Worm (Caenorhabditis elegans) whole organism, L2 larva: ENCODE results near the gene mrpl-2.
A peak's percentile ranks its signal among the peaks of the same experiment; 100 is the strongest.

ENCODE experiments used
- R02D3.7 ChIP-seq: fragments of 150-350 bp; optimal IDR thresholded peaks from 2 replicates; lab custom pipeline; 2014; ENCODE audit warnings: missing biosample characterization, missing genetic modification characterization
- Y55F3AM.14 ChIP-seq: fragments of 200-800 bp; sonication (Bioruptor generic); optimal IDR thresholded peaks from 2 replicates; lab custom pipeline; 2018; ENCODE audit warnings: mild to moderate bottlenecking, missing genetic modification characterization, missing compliant biosample characterization
- alr-1 ChIP-seq: fragments of 150-350 bp; optimal IDR thresholded peaks from 2 replicates; lab custom pipeline; 2014; ENCODE audit warnings: missing biosample characterization, missing genetic modification characterization
- aly-2 ChIP-seq: fragments of 150-350 bp; optimal IDR thresholded peaks from 2 replicates; lab custom pipeline; 2014; ENCODE audit warnings: missing biosample characterization, missing genetic modification characterization
- blmp-1 ChIP-seq: sonication (generic microtip); optimal IDR thresholded peaks from 2 replicates; lab custom pipeline; 2017; ENCODE audit warnings: missing genetic modification characterization, mild to moderate bottlenecking, missing compliant biosample characterization, antibody characterized with exemption, moderate library complexity; ENCODE audit not compliant: insufficient read depth
- ceh-82 ChIP-seq: fragments of 150-350 bp; optimal IDR thresholded peaks from 2 replicates; lab custom pipeline; 2014; ENCODE audit warnings: missing biosample characterization, missing genetic modification characterization
- elt-1 ChIP-seq: fragments of 150-350 bp; optimal IDR thresholded peaks from 2 replicates; lab custom pipeline; 2014; ENCODE audit warnings: missing biosample characterization, missing genetic modification characterization
- lin-11 ChIP-seq: fragments of 150-350 bp; sonication (generic microtip); optimal IDR thresholded peaks from 2 replicates; lab custom pipeline; 2014; ENCODE audit warnings: missing biosample characterization, missing genetic modification characterization, inconsistent platforms, mixed read lengths
- lin-13 ChIP-seq: fragments of 150-350 bp; optimal IDR thresholded peaks from 2 replicates; lab custom pipeline; 2014; ENCODE audit warnings: missing biosample characterization, missing genetic modification reagents, missing genetic modification characterization
- lin-39 ChIP-seq: fragments of 150-350 bp; optimal IDR thresholded peaks from 2 replicates; lab custom pipeline; 2014; ENCODE audit warnings: missing biosample characterization, missing genetic modification reagents, missing genetic modification characterization
- mbf-1 ChIP-seq: sonication (generic microtip); optimal IDR thresholded peaks from 2 replicates; lab custom pipeline; 2017; ENCODE audit warnings: missing biosample characterization, missing genetic modification characterization
- mdl-1 ChIP-seq, 2 experiments: fragments of 150-350 bp in 1 of 2; sonication (generic microtip) in 1 of 2; optimal IDR thresholded peaks; 2 replicates each; lab custom pipeline; 2017; ENCODE audit warnings: missing biosample characterization in 2 of 2, missing genetic modification characterization in 2 of 2
- nhr-10 ChIP-seq: sonication (generic microtip); optimal IDR thresholded peaks from 2 replicates; lab custom pipeline; 2017; ENCODE audit warnings: missing biosample characterization, missing genetic modification characterization
- nhr-11 ChIP-seq: fragments of 150-350 bp; optimal IDR thresholded peaks from 2 replicates; lab custom pipeline; 2014; ENCODE audit warnings: missing biosample characterization, missing genetic modification characterization
- nhr-12 ChIP-seq: fragments of 150-350 bp; optimal IDR thresholded peaks from 2 replicates; lab custom pipeline; 2014; ENCODE audit warnings: missing biosample characterization, missing genetic modification characterization
- nhr-129 ChIP-seq: fragments of 150-350 bp; optimal IDR thresholded peaks from 2 replicates; lab custom pipeline; 2014; ENCODE audit warnings: missing biosample characterization, missing genetic modification characterization
- nhr-21 ChIP-seq: fragments of 150-350 bp; optimal IDR thresholded peaks from 2 replicates; lab custom pipeline; 2014; ENCODE audit warnings: missing biosample characterization, missing genetic modification characterization
- nhr-23 ChIP-seq: fragments of 150-350 bp; optimal IDR thresholded peaks from 2 replicates; lab custom pipeline; 2014; ENCODE audit warnings: missing biosample characterization, missing genetic modification reagents, missing genetic modification characterization
- nhr-237 ChIP-seq: fragments of 150-350 bp; optimal IDR thresholded peaks from 2 replicates; lab custom pipeline; 2014; ENCODE audit warnings: missing biosample characterization, missing genetic modification characterization
- nhr-25 ChIP-seq: fragments of 150-350 bp; sonication (generic microtip); optimal IDR thresholded peaks from 3 replicates; lab custom pipeline; 2014; ENCODE audit warnings: missing biosample characterization, missing genetic modification characterization
- nhr-6 ChIP-seq: fragments of 150-350 bp; optimal IDR thresholded peaks from 2 replicates; lab custom pipeline; 2014; ENCODE audit warnings: missing biosample characterization, missing genetic modification characterization
- nhr-77 ChIP-seq: fragments of 150-350 bp; optimal IDR thresholded peaks from 2 replicates; lab custom pipeline; 2014; ENCODE audit warnings: missing biosample characterization, missing genetic modification characterization
- sem-4 ChIP-seq: fragments of 150-350 bp; optimal IDR thresholded peaks from 2 replicates; lab custom pipeline; 2014; ENCODE audit warnings: missing biosample characterization, missing genetic modification reagents, missing genetic modification characterization
- sma-3 ChIP-seq: sonication (generic microtip); optimal IDR thresholded peaks from 2 replicates; lab custom pipeline; 2016; ENCODE audit warnings: missing genetic modification reagents, missing genetic modification characterization, missing compliant biosample characterization
- sma-9 ChIP-seq, 2 experiments: fragments of 150-350 bp in 1 of 2; sonication (generic microtip) in 1 of 2; optimal IDR thresholded peaks; 2 replicates each; lab custom pipeline; 2014 to 2016; ENCODE audit warnings: missing genetic modification characterization in 2 of 2, mild to moderate bottlenecking in 1 of 2, missing biosample characterization in 1 of 2, missing compliant biosample characterization in 1 of 2, missing genetic modification reagents in 1 of 2, moderate library complexity in 1 of 2
- unc-55 ChIP-seq: fragments of 150-350 bp; sonication (generic microtip); optimal IDR thresholded peaks from 3 replicates; lab custom pipeline; 2014; ENCODE audit warnings: missing biosample characterization, missing genetic modification reagents, missing genetic modification characterization
- unc-62 ChIP-seq: fragments of 150-350 bp; optimal IDR thresholded peaks from 2 replicates; lab custom pipeline; 2014; ENCODE audit warnings: missing biosample characterization, missing genetic modification reagents, missing genetic modification characterization
- ztf-4 ChIP-seq: fragments of 150-350 bp; optimal IDR thresholded peaks from 2 replicates; lab custom pipeline; 2014; ENCODE audit warnings: missing biosample characterization, missing genetic modification characterization

The mrpl-2 gene

DNA sequence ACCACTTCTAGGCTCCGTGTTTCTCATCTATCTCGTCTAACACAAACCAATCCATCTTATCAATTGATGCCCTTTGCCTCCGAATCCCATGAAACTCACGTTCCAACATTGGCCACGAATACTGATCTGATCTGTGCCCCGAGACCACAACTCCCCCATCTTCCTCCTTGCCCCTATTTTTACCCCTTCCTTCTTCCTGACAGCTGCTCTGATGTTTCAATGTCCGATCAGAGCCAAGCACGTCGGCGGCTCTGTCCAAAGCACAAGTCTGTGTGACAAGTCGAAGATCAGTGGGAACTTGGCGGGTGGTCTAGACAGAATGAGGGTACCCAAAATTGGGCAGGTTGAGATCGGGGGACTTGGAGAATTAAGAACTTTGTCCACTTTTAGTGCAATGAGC lies 26.7 kb upstream of the mrpl-2 start:
- peak; percentile 34 for TF ChIP-seq sma-9 (GFP tag; optimal IDR thresholded peaks at IDR 0.05; lab: Kevin White, UChicago)
- TF ChIP-seq sma-9 (tag; optimal IDR thresholded peaks at IDR 0.05; lab: Kevin White, UChicago): no peak
- TF ChIP-seq nhr-12: no peak
- TF ChIP-seq, all 48 proteins: peak for 1

- TF ChIP-seq nhr-10 (no peak), aly-2 (tag; lab: Kevin White, UChicago) (no peak), lin-13 (GFP tag; lab: Kevin White, UChicago) (no peak), nhr-21 (tag; lab: Kevin White, UChicago) (no peak), lin-39 (tag; lab: Kevin White, UChicago) (no peak)
These were observed 23.5 kb upstream of the mrpl-2 start for ce11 chrIV:749557-749956.

- TF ChIP-seq nhr-10 (no peak), ztf-4 (tag; lab: Kevin White, UChicago) (no peak), nhr-129 (tag; lab: Kevin White, UChicago) (no peak), nhr-23 (tag; lab: Kevin White, UChicago) (no peak), ceh-82 (tag; lab: Kevin White, UChicago) (no peak), nhr-25 (tag; lab: Kevin White, UChicago) (no peak), mdl-1 (tag; optimal IDR thresholded peaks at IDR 0.05; lab: Kevin White, UChicago) (no peak), mbf-1 (tag; lab: Kevin White, UChicago) (no peak), R02D3.7 (no peak), unc-62 (GFP tag; lab: Kevin White, UChicago) (no peak), alr-1 (tag; lab: Kevin White, UChicago) (no peak), nhr-77 (tag; lab: Kevin White, UChicago) (no peak), blmp-1 (tag; lab: Kevin White, UChicago) (no peak), sma-9 (GFP tag; optimal IDR thresholded peaks at IDR 0.05; lab: Kevin White, UChicago) (no peak), sma-9 (tag; optimal IDR thresholded peaks at IDR 0.05; lab: Kevin White, UChicago) (no peak)
These were observed 18.6 kb upstream of the mrpl-2 start for ce11 chrIV:754357-754972.

- TF ChIP-seq unc-55 (GFP tag; lab: Kevin White, UChicago) (no peak), nhr-21 (tag; lab: Kevin White, UChicago) (no peak), nhr-6 (no peak), Y55F3AM.14 (no peak), sem-4 (tag; lab: Kevin White, UChicago) (no peak), elt-1 (tag; lab: Kevin White, UChicago) (no peak), aly-2 (tag; lab: Kevin White, UChicago) (no peak), lin-39 (tag; lab: Kevin White, UChicago) (no peak), nhr-12 (no peak), blmp-1 (tag; lab: Kevin White, UChicago) (no peak), sma-3 (GFP tag; lab: Kevin White, UChicago) (no peak), nhr-11 (tag; lab: Kevin White, UChicago) (no peak), nhr-129 (tag; lab: Kevin White, UChicago) (no peak), mdl-1 (tag; optimal IDR thresholded peaks at IDR 0.05; lab: Kevin White, UChicago) (no peak), nhr-237 (tag; lab: Kevin White, UChicago) (no peak)
These were observed 16.6 kb upstream of the mrpl-2 start, which contains the start of gene srt-23 for ce11 chrIV:756421-756820. Gene srt-23 (plus strand): TSS chrIV:756721.

- TF ChIP-seq nhr-11 (tag; lab: Kevin White, UChicago) (no peak), nhr-25 (tag; lab: Kevin White, UChicago) (no peak), mbf-1 (tag; lab: Kevin White, UChicago) (no peak), mdl-1 (tag; optimal IDR thresholded peaks at IDR 0.05; lab: Kevin White, UChicago) (no peak), lin-11 (no peak)
These were observed 16.1 kb upstream of the mrpl-2 start for ce11 chrIV:756956-757355.

DNA sequence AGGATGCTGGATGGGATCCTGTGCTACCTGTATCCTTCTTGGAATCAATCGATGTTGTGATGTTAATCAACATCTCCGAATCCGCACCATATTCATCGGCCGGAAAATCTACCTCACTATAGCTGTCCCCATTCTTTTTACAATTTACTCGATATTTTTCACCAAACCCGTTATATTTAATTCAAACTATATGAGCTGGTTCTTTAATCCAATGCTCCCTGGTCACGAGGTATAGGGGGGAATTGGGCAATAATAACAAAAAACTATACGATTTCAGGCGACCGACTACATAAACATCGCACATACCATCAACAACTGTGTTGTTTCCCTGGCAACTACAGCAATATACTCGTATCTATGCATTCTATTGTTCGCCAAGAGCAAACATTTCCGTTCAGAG lies 15.5 kb upstream of the mrpl-2 start:
- TF ChIP-seq nhr-25 (tag; lab: Kevin White, UChicago) (no peak), nhr-6 (no peak), nhr-21 (tag; lab: Kevin White, UChicago) (no peak)
